Fruit fly (Drosophila melanogaster) whole organism, embryonic: ENCODE results near the gene CG12519.

Experiments used
- Asciz ChIP-seq: fragments of 200-800 bp; sonication (Bioruptor generic); optimal IDR thresholded peaks from 2 replicates; lab custom pipeline; 2017; ENCODE audit warnings: missing biosample characterization, mild to moderate bottlenecking, missing genetic modification characterization, missing genetic modification reagents
- Blimp-1 ChIP-seq: fragments of 200-800 bp; sonication (Bioruptor generic); optimal IDR thresholded peaks from 3 replicates; lab custom pipeline; 2018; ENCODE audit warnings: missing biosample characterization, missing genetic modification characterization, mild to moderate bottlenecking, moderate library complexity, missing genetic modification reagents
- CG10321 ChIP-seq: fragments of 200-800 bp; sonication (Bioruptor generic); IDR thresholded peaks from 2 replicates; pipeline ENCODE4 v1.3.6; 2022; ENCODE audit warnings: missing biosample characterization, missing genetic modification characterization
- CG11247 ChIP-seq: fragments of 200-800 bp; sonication (Bioruptor generic); IDR thresholded peaks from 2 replicates; pipeline ENCODE4 v1.3.6; 2022; ENCODE audit warnings: missing biosample characterization, missing genetic modification characterization
- CG14050 ChIP-seq: fragments of 200-800 bp; sonication (Bioruptor generic); IDR thresholded peaks from 3 replicates; pipeline ENCODE4 v1.3.6; 2022; ENCODE audit warnings: missing biosample characterization, missing genetic modification characterization
- CG17802 ChIP-seq: fragments of 200-800 bp; sonication (Bioruptor generic); optimal IDR thresholded peaks from 2 replicates; lab custom pipeline; 2018; ENCODE audit warnings: missing biosample characterization, mild to moderate bottlenecking, missing genetic modification characterization, moderate library complexity
- CG1792 ChIP-seq: fragments of 200-800 bp; sonication (Bioruptor generic); optimal IDR thresholded peaks from 2 replicates; lab custom pipeline; 2016; ENCODE audit warnings: missing biosample characterization, missing genetic modification characterization
- CG1832 ChIP-seq: fragments of 200-800 bp; sonication (Bioruptor generic); optimal IDR thresholded peaks from 2 replicates; lab custom pipeline; 2017; ENCODE audit warnings: missing biosample characterization, mild to moderate bottlenecking, missing genetic modification characterization, inconsistent platforms
- CG2129 ChIP-seq: fragments of 200-800 bp; sonication (Bioruptor generic); IDR thresholded peaks from 2 replicates; pipeline ENCODE4 v1.3.6; 2022; ENCODE audit warnings: missing biosample characterization, missing genetic modification characterization; ENCODE audit not compliant: partially characterized antibody
- CG2678 ChIP-seq: fragments of 200-800 bp; sonication (Bioruptor generic); optimal IDR thresholded peaks from 3 replicates; lab custom pipeline; 2019; ENCODE audit warnings: missing biosample characterization, mild to moderate bottlenecking, missing genetic modification characterization, moderate library complexity
- CG32767 ChIP-seq: fragments of 200-800 bp; sonication (Bioruptor generic); IDR thresholded peaks from 2 replicates; pipeline ENCODE4 v1.3.6; 2022; ENCODE audit warnings: missing biosample characterization, missing genetic modification characterization
- CG3995 ChIP-seq: fragments of 200-800 bp; sonication (Bioruptor generic); optimal IDR thresholded peaks from 3 replicates; lab custom pipeline; 2016; ENCODE audit warnings: missing biosample characterization, missing genetic modification characterization
- CG42726 ChIP-seq: fragments of 200-800 bp; sonication (Bioruptor generic); IDR thresholded peaks from 2 replicates; pipeline ENCODE4 v1.3.6; 2022; ENCODE audit warnings: missing biosample characterization, missing genetic modification characterization; ENCODE audit not compliant: partially characterized antibody
- CG4328 ChIP-seq: fragments of 200-800 bp; sonication (Bioruptor generic); optimal IDR thresholded peaks from 3 replicates; lab custom pipeline; 2017; ENCODE audit warnings: missing biosample characterization, missing genetic modification reagents, missing genetic modification characterization
- CG4707 ChIP-seq: fragments of 200-800 bp; sonication (Bioruptor generic); optimal IDR thresholded peaks from 2 replicates; lab custom pipeline; 2018; ENCODE audit warnings: missing biosample characterization, mild to moderate bottlenecking, missing genetic modification characterization, moderate library complexity
- CG6254 ChIP-seq: fragments of 200-800 bp; sonication (Bioruptor generic); optimal IDR thresholded peaks from 3 replicates; lab custom pipeline; 2017; ENCODE audit warnings: mild to moderate bottlenecking, missing biosample characterization, missing genetic modification reagents, missing genetic modification characterization
- CG6813 ChIP-seq: fragments of 200-800 bp; sonication (Bioruptor generic); optimal IDR thresholded peaks from 2 replicates; lab custom pipeline; 2017; ENCODE audit warnings: missing biosample characterization, missing genetic modification characterization, mild to moderate bottlenecking, moderate library complexity, missing genetic modification reagents
- CG7786 ChIP-seq: fragments of 200-800 bp; sonication (Bioruptor generic); optimal IDR thresholded peaks from 2 replicates; lab custom pipeline; 2016; ENCODE audit warnings: missing biosample characterization, missing genetic modification characterization
- CG8478 ChIP-seq: fragments of >200 bp; optimal IDR thresholded peaks from 2 replicates; lab custom pipeline; 2018
- Dip3 ChIP-seq: fragments of 200-800 bp; sonication (Bioruptor generic); optimal IDR thresholded peaks from 3 replicates; lab custom pipeline; 2016; ENCODE audit warnings: missing biosample characterization, missing genetic modification characterization
- Doc2 ChIP-seq: fragments of 200-800 bp; sonication (Bioruptor generic); IDR thresholded peaks from 2 replicates; pipeline ENCODE4 v1.3.6; 2022; ENCODE audit warnings: missing biosample characterization, missing genetic modification characterization
- Hr39 ChIP-seq: fragments of >200 bp; optimal IDR thresholded peaks from 2 replicates; lab custom pipeline; 2017
- MBD-R2 ChIP-seq: fragments of 200-800 bp; sonication (Bioruptor generic); IDR thresholded peaks from 2 replicates; pipeline ENCODE4 v1.3.6; 2022; ENCODE audit warnings: missing biosample characterization, missing genetic modification characterization
- NK7.1 ChIP-seq: fragments of 200-800 bp; sonication (Bioruptor generic); optimal IDR thresholded peaks from 3 replicates; lab custom pipeline; 2016; ENCODE audit warnings: missing biosample characterization, missing genetic modification characterization
- Nf-YA ChIP-seq: fragments of 200-800 bp; sonication (Bioruptor generic); IDR thresholded peaks from 2 replicates; pipeline ENCODE4 v1.3.6; 2022; ENCODE audit warnings: missing biosample characterization, missing genetic modification characterization
- NfI ChIP-seq: fragments of 200-800 bp; sonication (Bioruptor generic); optimal IDR thresholded peaks from 3 replicates; lab custom pipeline; 2018; ENCODE audit warnings: missing biosample characterization, mild to moderate bottlenecking, missing genetic modification characterization, moderate library complexity
- Side ChIP-seq: fragments of 200-800 bp; sonication (Bioruptor generic); optimal IDR thresholded peaks from 2 replicates; lab custom pipeline; 2016; ENCODE audit warnings: missing biosample characterization, missing genetic modification characterization
- Sox102F ChIP-seq: fragments of 200-800 bp; sonication (Bioruptor generic); optimal IDR thresholded peaks from 2 replicates; lab custom pipeline; 2018; ENCODE audit warnings: missing biosample characterization, mild to moderate bottlenecking, missing genetic modification characterization, moderate library complexity
- aop ChIP-seq: fragments of 200-800 bp; sonication (Bioruptor generic); IDR thresholded peaks from 2 replicates; pipeline ENCODE4 v1.3.6; 2022; ENCODE audit warnings: missing biosample characterization, missing genetic modification characterization
- ara ChIP-seq: fragments of 200-800 bp; sonication (Bioruptor generic); IDR thresholded peaks from 2 replicates; pipeline ENCODE4 v1.3.6; 2022; ENCODE audit warnings: missing biosample characterization, missing genetic modification characterization
- bowl ChIP-seq: fragments of 200-800 bp; sonication (Bioruptor generic); IDR thresholded peaks from 2 replicates; pipeline ENCODE4 v1.3.6; 2022; ENCODE audit warnings: missing biosample characterization, missing genetic modification characterization
- chm ChIP-seq: fragments of 200-800 bp; sonication (Bioruptor generic); IDR thresholded peaks from 2 replicates; pipeline ENCODE4 v1.3.6; 2022; ENCODE audit warnings: missing biosample characterization, missing genetic modification characterization
- cwo ChIP-seq: fragments of 200-800 bp; sonication (Bioruptor generic); optimal IDR thresholded peaks from 3 replicates; lab custom pipeline; 2017; ENCODE audit warnings: missing biosample characterization, missing genetic modification characterization, mild to moderate bottlenecking, moderate library complexity, missing genetic modification reagents
- esg ChIP-seq: fragments of 200-800 bp; sonication (Bioruptor generic); conservative IDR thresholded peaks from 2 replicates; pipeline ENCODE4 v1.3.6; 2022; ENCODE audit warnings: missing biosample characterization, missing genetic modification characterization
- eve ChIP-seq, 2 experiments: fragments of >200 bp; optimal IDR thresholded peaks; 2 replicates each; lab custom pipeline; 2017; ENCODE audit warnings: missing biosample characterization in 2 of 2, missing genetic modification characterization in 2 of 2
- fd102C ChIP-seq: fragments of 200-800 bp; sonication (Bioruptor generic); optimal IDR thresholded peaks from 2 replicates; lab custom pipeline; 2018; ENCODE audit warnings: missing biosample characterization, mild to moderate bottlenecking, missing genetic modification characterization, moderate library complexity
- fu2 ChIP-seq: fragments of 200-800 bp; sonication (Bioruptor generic); optimal IDR thresholded peaks from 2 replicates; lab custom pipeline; 2016; ENCODE audit warnings: missing biosample characterization, missing genetic modification characterization
- grau ChIP-seq: fragments of 200-800 bp; optimal IDR thresholded peaks from 3 replicates; lab custom pipeline; 2019; ENCODE audit warnings: missing biosample characterization, mild to moderate bottlenecking, missing genetic modification characterization, moderate library complexity
- grn ChIP-seq: fragments of 200-800 bp; sonication (Bioruptor generic); optimal IDR thresholded peaks from 3 replicates; lab custom pipeline; 2017; ENCODE audit warnings: missing biosample characterization, missing genetic modification characterization
- ken ChIP-seq: fragments of 200-800 bp; sonication (Bioruptor generic); IDR thresholded peaks from 3 replicates; pipeline ENCODE4 v1.3.6; 2022; ENCODE audit warnings: missing biosample characterization, missing genetic modification characterization
- oc ChIP-seq: fragments of 200-800 bp; sonication (Bioruptor generic); optimal IDR thresholded peaks from 2 replicates; lab custom pipeline; 2018; ENCODE audit warnings: missing biosample characterization, mild to moderate bottlenecking, missing genetic modification characterization, moderate library complexity
- p53 ChIP-seq: fragments of 200-800 bp; sonication (Bioruptor generic); optimal IDR thresholded peaks from 2 replicates; lab custom pipeline; 2016; ENCODE audit warnings: missing biosample characterization, missing genetic modification characterization
- pb ChIP-seq: fragments of 200-800 bp; sonication (Bioruptor generic); optimal IDR thresholded peaks from 3 replicates; lab custom pipeline; 2016; ENCODE audit warnings: missing biosample characterization, missing genetic modification characterization
- pros ChIP-seq: fragments of 200-800 bp; sonication (Bioruptor generic); optimal IDR thresholded peaks from 3 replicates; lab custom pipeline; 2019; ENCODE audit warnings: missing biosample characterization, mild to moderate bottlenecking, missing genetic modification characterization, moderate library complexity
- salm ChIP-seq: fragments of 200-800 bp; sonication (Bioruptor generic); optimal IDR thresholded peaks from 2 replicates; lab custom pipeline; 2018; ENCODE audit warnings: missing biosample characterization, mild to moderate bottlenecking, missing genetic modification characterization
- sob ChIP-seq: fragments of 200-800 bp; sonication (Bioruptor generic); IDR thresholded peaks from 2 replicates; pipeline ENCODE4 v1.3.6; 2022; ENCODE audit warnings: missing biosample characterization, missing genetic modification characterization
- tio ChIP-seq: fragments of 200-800 bp; sonication (Bioruptor generic); optimal IDR thresholded peaks from 2 replicates; lab custom pipeline; 2017; ENCODE audit warnings: missing biosample characterization, missing genetic modification characterization, inconsistent platforms
- tll ChIP-seq, 2 experiments: fragments of 200-800 bp in 1 of 2; fragments of >200 bp in 1 of 2; sonication (Bioruptor generic) in 1 of 2; optimal IDR thresholded peaks; 2 replicates each; lab custom pipeline; 2017 to 2019; ENCODE audit warnings: missing biosample characterization in 2 of 2, missing genetic modification characterization in 2 of 2, mild to moderate bottlenecking in 1 of 2, moderate library complexity in 1 of 2
- ttk ChIP-seq: fragments of 200-800 bp; sonication (Bioruptor generic); IDR thresholded peaks from 2 replicates; pipeline ENCODE4 v2.1.2; 2022; ENCODE audit warnings: missing biosample characterization, missing genetic modification characterization
- vfl ChIP-seq: fragments of 200-800 bp; sonication (Bioruptor generic); optimal IDR thresholded peaks from 2 replicates; lab custom pipeline; 2016; ENCODE audit warnings: missing biosample characterization, missing genetic modification characterization
- vnd ChIP-seq: fragments of 200-800 bp; sonication (Bioruptor generic); IDR thresholded peaks from 3 replicates; pipeline ENCODE4 v1.3.6; 2022; ENCODE audit warnings: missing biosample characterization, missing genetic modification characterization; ENCODE audit not compliant: partially characterized antibody
- wek ChIP-seq: fragments of 200-800 bp; sonication (Bioruptor generic); optimal IDR thresholded peaks from 3 replicates; lab custom pipeline; 2018; ENCODE audit warnings: missing biosample characterization, mild to moderate bottlenecking, missing genetic modification characterization, moderate library complexity

Gene CG12519

dm6 chr3L:19444092-19444491, 28.2 kb upstream of the CG12519 start (continued):
- TF ChIP-seq fd102C (GFP tag; lab: Kevin White, UChicago) (no peak), NfI (GFP tag; lab: Kevin White, UChicago) (peak; percentile 16), CG17802 (tag; lab: Kevin White, UChicago) (no peak), p53 (GFP tag; lab: Kevin White, UChicago) (no peak), Sox102F (GFP tag; lab: Kevin White, UChicago) (peak; percentile 28), CG6254 (GFP tag; lab: Kevin White, UChicago) (no peak), NK7.1 (GFP tag; lab: Kevin White, UChicago) (no peak), CG2129 (no peak), ara (GFP tag; lab: Robert Waterston, UW) (peak; percentile 47; the same call in 1 of the 2 replicates), bowl (GFP tag; lab: Robert Waterston, UW) (no peak), vfl (GFP tag; lab: Kevin White, UChicago) (no peak), tll (GFP tag; optimal IDR thresholded peaks at IDR 0.05; lab: Kevin White, UChicago) (no peak), CG32767 (GFP tag; lab: Robert Waterston, UW) (no peak), CG1832 (GFP tag; lab: Kevin White, UChicago) (no peak), grau (tag; lab: Kevin White, UChicago) (peak; percentile 10), CG14050 (GFP tag; lab: Robert Waterston, UW) (no peak), Blimp-1 (GFP tag; lab: Kevin White, UChicago) (no peak), CG4707 (GFP tag; lab: Kevin White, UChicago) (no peak), CG3995 (GFP tag; lab: Kevin White, UChicago) (no peak), pb (GFP tag; lab: Kevin White, UChicago) (no peak), chm (no peak), cwo (GFP tag; lab: Kevin White, UChicago) (no peak), oc (tag; lab: Kevin White, UChicago) (no peak), MBD-R2 (GFP tag; lab: Robert Waterston, UW) (no peak), tio (GFP tag; lab: Kevin White, UChicago) (peak; percentile 12), pros (no peak), Nf-YA (GFP tag; lab: Robert Waterston, UW) (no peak), CG6813 (GFP tag; lab: Kevin White, UChicago) (no peak), grn (GFP tag; lab: Kevin White, UChicago) (no peak), Side (GFP tag; lab: Kevin White, UChicago) (no peak), Asciz (GFP tag; lab: Kevin White, UChicago) (no peak), aop (GFP tag; lab: Robert Waterston, UW) (no peak), salm (tag; lab: Kevin White, UChicago) (no peak), Hr39 (lab: Kevin White, UChicago) (no peak), ttk (0 out of 2 replicates have a peak, but pooled peaks have one; percentile 19), CG11247 (GFP tag; lab: Robert Waterston, UW) (0 out of 2 replicates have a peak, but pooled peaks have one; percentile 40), sob (GFP tag; lab: Robert Waterston, UW) (no peak; the same call in 1 of the 2 replicates), CG8478 (lab: Kevin White, UChicago) (no peak), CG10321 (GFP tag; lab: Robert Waterston, UW) (no peak), wek (GFP tag; lab: Kevin White, UChicago) (no peak), Dip3 (no peak), CG7786 (GFP tag; lab: Kevin White, UChicago) (no peak), fu2 (no peak), CG4328 (no peak), esg (GFP tag; lab: Robert Waterston, UW) (no peak), CG2678 (tag; lab: Kevin White, UChicago) (peak; percentile 23), eve (GFP tag; optimal IDR thresholded peaks at IDR 0.05; lab: Kevin White, UChicago) (no peak), vnd (GFP tag; lab: Robert Waterston, UW) (no peak), Doc2 (GFP tag; lab: Robert Waterston, UW) (no peak), ken (0 out of 3 replicates have a peak, but pooled peaks have one; percentile 15), CG1792 (GFP tag; lab: Kevin White, UChicago) (no peak), CG42726 (GFP tag; lab: Robert Waterston, UW) (no peak)
